Worm (Caenorhabditis elegans) whole organism, early embryonic: Measurements from ENCODE around the gene enol-1.

Source experiments
- F13C5.2 ChIP-seq: sonication (generic microtip); optimal IDR thresholded peaks from 2 replicates; lab custom pipeline; 2017; ENCODE audit warnings: mild to moderate bottlenecking, missing genetic modification characterization, inconsistent platforms, missing compliant biosample characterization
- ama-1 ChIP-seq: fragments of 150-350 bp; optimal IDR thresholded peaks from 2 replicates; lab custom pipeline; 2014
- ets-7 ChIP-seq: sonication (generic microtip); optimal IDR thresholded peaks from 2 replicates; lab custom pipeline; 2016; ENCODE audit warnings: missing genotype, missing genetic modification characterization, missing compliant biosample characterization
- flt-1 ChIP-seq: fragments of 200-800 bp; sonication (Bioruptor generic); IDR thresholded peaks from 2 replicates; pipeline ENCODE4 v1.3.6; 2022; ENCODE audit warnings: missing genetic modification characterization, missing compliant biosample characterization
- scrt-1 ChIP-seq: fragments of 200-800 bp; sonication (Bioruptor generic); IDR thresholded peaks from 2 replicates; pipeline ENCODE4 v1.3.6; 2022; ENCODE audit warnings: missing genetic modification characterization, missing compliant biosample characterization
- tbx-11 ChIP-seq: fragments of 200-800 bp; sonication (Bioruptor generic); IDR thresholded peaks from 2 replicates; pipeline ENCODE4 v1.3.6; 2022; ENCODE audit warnings: missing genetic modification characterization, missing compliant biosample characterization
- tra-4 ChIP-seq: sonication (generic microtip); optimal IDR thresholded peaks from 2 replicates; lab custom pipeline; 2017; ENCODE audit warnings: missing genetic modification characterization, missing compliant biosample characterization

DNA sequence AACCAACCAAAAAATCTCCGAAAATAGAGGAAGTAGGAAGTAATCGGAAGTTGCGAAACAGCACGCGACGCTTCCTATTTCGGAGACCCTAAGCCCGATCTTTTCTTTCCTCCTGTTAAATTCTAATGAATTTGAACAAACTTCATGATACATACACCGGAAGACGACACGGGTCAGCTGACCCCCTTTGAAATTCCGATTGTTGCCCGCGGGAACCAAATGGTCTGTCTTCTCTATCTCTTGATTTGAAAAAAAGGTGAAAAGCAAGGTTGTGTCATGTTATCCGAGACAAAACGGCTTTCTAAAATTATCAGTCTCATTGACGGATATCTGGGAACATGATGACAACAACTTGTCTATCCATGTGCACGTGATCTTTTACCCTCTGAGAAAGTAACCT is 28.3 kb downstream of the enol-1 start:
- no peak for TF ChIP-seq ama-1 (lab: Kevin White, UChicago)
- TF ChIP-seq F13C5.2 (tag; lab: Kevin White, UChicago): no peak
- TF ChIP-seq ets-7 (tag; lab: Kevin White, UChicago): no peak
- no peak for TF ChIP-seq tbx-11 (GFP tag; lab: Robert Waterston, UW)
- no peak for TF ChIP-seq scrt-1 (GFP tag; lab: Robert Waterston, UW)
- TF ChIP-seq flt-1 (GFP tag; lab: Robert Waterston, UW): no peak
- TF ChIP-seq tra-4 (tag; lab: Kevin White, UChicago): no peak
